Worm (Caenorhabditis elegans) whole organism, mixed stage, embryonic: ENCODE results near the gene nhr-282.

Source experiments
- ceh-43 ChIP-seq: fragments of 200-800 bp; sonication (Bioruptor generic); optimal IDR thresholded peaks from 2 replicates; lab custom pipeline; 2018; ENCODE audit warnings: mild to moderate bottlenecking, missing genetic modification characterization, moderate library complexity, missing compliant biosample characterization
- ceh-83 ChIP-seq: fragments of 200-800 bp; sonication (Bioruptor generic); optimal IDR thresholded peaks from 2 replicates; lab custom pipeline; 2018; ENCODE audit warnings: mild to moderate bottlenecking, missing genetic modification characterization, missing compliant biosample characterization
- elt-1 ChIP-seq: sonication (generic microtip); optimal IDR thresholded peaks from 2 replicates; lab custom pipeline; 2017; ENCODE audit warnings: missing genetic modification characterization, mild to moderate bottlenecking, missing compliant biosample characterization, antibody characterized with exemption, moderate library complexity, borderline replicate concordance; ENCODE audit not compliant: insufficient read depth
- lsy-2 ChIP-seq: fragments of 150-350 bp; optimal IDR thresholded peaks from 2 replicates; lab custom pipeline; 2014; ENCODE audit warnings: missing biosample characterization, missing genetic modification characterization
- nhr-2 ChIP-seq: fragments of 150-350 bp; optimal IDR thresholded peaks from 2 replicates; lab custom pipeline; 2014; ENCODE audit warnings: missing biosample characterization, missing genetic modification characterization
- nhr-237 ChIP-seq: fragments of 150-350 bp; optimal IDR thresholded peaks from 2 replicates; lab custom pipeline; 2014; ENCODE audit warnings: missing biosample characterization, missing genetic modification characterization
- unc-39 ChIP-seq: fragments of 150-350 bp; optimal IDR thresholded peaks from 2 replicates; lab custom pipeline; 2014; ENCODE audit warnings: missing biosample characterization, missing genetic modification characterization
- unc-62 ChIP-seq: fragments of 150-350 bp; optimal IDR thresholded peaks from 2 replicates; lab custom pipeline; 2014; ENCODE audit warnings: missing biosample characterization, missing genetic modification reagents, missing genetic modification characterization

DNA sequence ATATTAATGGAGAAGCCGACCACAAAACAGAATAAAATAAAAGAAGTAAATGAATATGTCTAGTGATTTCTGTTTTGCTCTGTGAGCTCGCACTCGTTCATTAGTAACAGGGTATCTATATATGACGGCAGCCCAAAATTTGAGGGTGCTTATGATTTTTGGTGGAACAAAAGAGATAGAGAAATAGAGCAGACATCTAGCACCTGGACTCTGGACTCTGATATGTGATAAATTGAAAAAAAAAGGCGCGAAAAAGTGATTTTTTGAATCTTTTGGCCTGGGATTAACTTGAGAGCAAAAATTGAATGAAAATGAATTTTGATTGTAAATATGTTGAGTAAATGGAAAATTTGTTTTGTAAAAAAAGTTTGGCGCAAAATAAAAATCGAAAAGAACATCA lies 35.4 kb upstream of the nhr-282 start, which contains the start of gene nhr-283:
- TF ChIP-seq ceh-43 (GFP tag; lab: Kevin White, UChicago) (no peak), unc-62 (no peak), nhr-237 (tag; lab: Kevin White, UChicago) (no peak), unc-39 (tag; lab: Kevin White, UChicago) (no peak), lsy-2 (tag; lab: Kevin White, UChicago) (no peak), nhr-2 (tag; lab: Kevin White, UChicago) (no peak), ceh-83 (GFP tag; lab: Kevin White, UChicago) (no peak), elt-1 (no peak)
